Fruit fly (Drosophila melanogaster) whole organism, embryonic: Measurements from ENCODE around the gene CG1801.
A peak's percentile ranks its signal among the peaks of the same experiment; 100 is the strongest.

ENCODE experiments used
- Adf1 ChIP-seq: fragments of 200-800 bp; sonication (Bioruptor generic); IDR thresholded peaks from 2 replicates; pipeline ENCODE4 v1.3.6; 2022; ENCODE audit warnings: missing biosample characterization, missing genetic modification characterization
- BEAF-32 ChIP-seq: fragments of 200-800 bp; sonication (Bioruptor generic); optimal IDR thresholded peaks from 3 replicates; lab custom pipeline; 2017; ENCODE audit warnings: missing biosample characterization, missing genetic modification characterization, mild to moderate bottlenecking, moderate library complexity, missing genetic modification reagents
- Bgb ChIP-seq: fragments of 200-800 bp; sonication (Bioruptor generic); IDR thresholded peaks from 2 replicates; pipeline ENCODE4 v1.3.6; 2022; ENCODE audit warnings: missing biosample characterization, missing genetic modification characterization; ENCODE audit not compliant: partially characterized antibody
- CG10267 ChIP-seq: fragments of 200-800 bp; sonication (Bioruptor generic); optimal IDR thresholded peaks from 2 replicates; lab custom pipeline; 2018; ENCODE audit warnings: missing biosample characterization, mild to moderate bottlenecking, missing genetic modification characterization, moderate library complexity
- CG11085 ChIP-seq: fragments of 200-800 bp; sonication (Bioruptor generic); IDR thresholded peaks from 2 replicates; pipeline ENCODE4 v1.3.6; 2022; ENCODE audit warnings: missing biosample characterization, missing genetic modification characterization
- CG12236 ChIP-seq: fragments of 200-800 bp; sonication (Bioruptor generic); optimal IDR thresholded peaks from 2 replicates; lab custom pipeline; 2016; ENCODE audit warnings: missing biosample characterization, missing genetic modification characterization
- CG12744 ChIP-seq: fragments of 200-800 bp; sonication (Bioruptor generic); optimal IDR thresholded peaks from 2 replicates; lab custom pipeline; 2016; ENCODE audit warnings: missing biosample characterization, missing genetic modification characterization
- CG13287 ChIP-seq: fragments of 200-800 bp; sonication (Bioruptor generic); IDR thresholded peaks from 2 replicates; pipeline ENCODE4 v1.3.6; 2022; ENCODE audit warnings: missing biosample characterization, missing genetic modification characterization; ENCODE audit not compliant: partially characterized antibody
- CG13775 ChIP-seq: fragments of 200-800 bp; sonication (Bioruptor generic); optimal IDR thresholded peaks from 3 replicates; lab custom pipeline; 2017; ENCODE audit warnings: missing biosample characterization, mild to moderate bottlenecking, missing genetic modification characterization
- CG14710 ChIP-seq: fragments of 200-800 bp; sonication (Bioruptor generic); optimal IDR thresholded peaks from 3 replicates; lab custom pipeline; 2019; ENCODE audit warnings: missing biosample characterization, mild to moderate bottlenecking, missing genetic modification characterization, moderate library complexity
- CG15514 ChIP-seq: fragments of 200-800 bp; sonication (Bioruptor generic); optimal IDR thresholded peaks from 3 replicates; lab custom pipeline; 2017; ENCODE audit warnings: missing biosample characterization, missing genetic modification characterization, mild to moderate bottlenecking, moderate library complexity, missing genetic modification reagents
- CG15601 ChIP-seq: fragments of 200-800 bp; sonication (Bioruptor generic); optimal IDR thresholded peaks from 3 replicates; lab custom pipeline; 2019; ENCODE audit warnings: missing biosample characterization, mild to moderate bottlenecking, missing genetic modification characterization, moderate library complexity
- CG30020 ChIP-seq: fragments of 200-800 bp; optimal IDR thresholded peaks from 2 replicates; lab custom pipeline; 2019; ENCODE audit warnings: missing biosample characterization, mild to moderate bottlenecking, missing genetic modification characterization, moderate library complexity
- CG34422 ChIP-seq: fragments of 200-800 bp; sonication (Bioruptor generic); IDR thresholded peaks from 3 replicates; pipeline ENCODE4 v1.3.6; 2022; ENCODE audit warnings: missing biosample characterization, missing genetic modification characterization
- CG3847 ChIP-seq: fragments of 200-800 bp; sonication (Bioruptor generic); IDR thresholded peaks from 2 replicates; pipeline ENCODE4 v1.3.6; 2022; ENCODE audit warnings: missing biosample characterization, missing genetic modification characterization
- CG4617 ChIP-seq: fragments of 200-800 bp; sonication (Bioruptor generic); optimal IDR thresholded peaks from 3 replicates; lab custom pipeline; 2016; ENCODE audit warnings: missing biosample characterization, missing genetic modification characterization, borderline replicate concordance
- CG5180 ChIP-seq: fragments of 200-800 bp; sonication (Bioruptor generic); optimal IDR thresholded peaks from 3 replicates; lab custom pipeline; 2017; ENCODE audit warnings: missing biosample characterization, missing genetic modification characterization, mild to moderate bottlenecking, moderate library complexity, missing genetic modification reagents
- CG7839 ChIP-seq: fragments of 200-800 bp; sonication (Bioruptor generic); optimal IDR thresholded peaks from 3 replicates; lab custom pipeline; 2018; ENCODE audit warnings: missing biosample characterization, mild to moderate bottlenecking, missing genetic modification characterization, moderate library complexity
- CG9437 ChIP-seq: fragments of 200-800 bp; sonication (Bioruptor generic); optimal IDR thresholded peaks from 2 replicates; lab custom pipeline; 2018; ENCODE audit warnings: missing biosample characterization, mild to moderate bottlenecking, missing genetic modification characterization
- CoRest ChIP-seq: fragments of 200-800 bp; sonication (Bioruptor generic); optimal IDR thresholded peaks from 3 replicates; lab custom pipeline; 2018; ENCODE audit warnings: missing biosample characterization, mild to moderate bottlenecking, missing genetic modification characterization, moderate library complexity
- E2f2 ChIP-seq: fragments of 200-800 bp; sonication (Bioruptor generic); IDR thresholded peaks from 2 replicates; pipeline ENCODE4 v1.3.6; 2022; ENCODE audit warnings: missing biosample characterization, missing genetic modification characterization
- Ets97D ChIP-seq: fragments of 200-800 bp; sonication (Bioruptor generic); optimal IDR thresholded peaks from 3 replicates; lab custom pipeline; 2016; ENCODE audit warnings: missing biosample characterization, missing genetic modification characterization
- HLH54F ChIP-seq: fragments of 200-800 bp; sonication (Bioruptor generic); optimal IDR thresholded peaks from 3 replicates; lab custom pipeline; 2016; ENCODE audit warnings: missing biosample characterization, missing genetic modification characterization
- HmgD ChIP-seq: fragments of 200-800 bp; sonication (Bioruptor generic); optimal IDR thresholded peaks from 3 replicates; lab custom pipeline; 2016; ENCODE audit warnings: missing biosample characterization, missing genetic modification characterization
- HmgZ ChIP-seq: fragments of 200-800 bp; sonication (Bioruptor generic); optimal IDR thresholded peaks from 2 replicates; lab custom pipeline; 2018; ENCODE audit warnings: missing biosample characterization, mild to moderate bottlenecking, missing genetic modification characterization
- Jarid2 ChIP-seq: fragments of 200-800 bp; sonication (Bioruptor generic); optimal IDR thresholded peaks from 3 replicates; lab custom pipeline; 2017; ENCODE audit warnings: mild to moderate bottlenecking, missing biosample characterization, missing genetic modification reagents, missing genetic modification characterization
- MBD-R2 ChIP-seq: fragments of 200-800 bp; sonication (Bioruptor generic); IDR thresholded peaks from 2 replicates; pipeline ENCODE4 v1.3.6; 2022; ENCODE audit warnings: missing biosample characterization, missing genetic modification characterization
- Nf-YC ChIP-seq: fragments of 200-800 bp; optimal IDR thresholded peaks from 3 replicates; lab custom pipeline; 2019; ENCODE audit warnings: missing biosample characterization, mild to moderate bottlenecking, missing genetic modification characterization, moderate library complexity
- Pdp1 ChIP-seq, 2 experiments: fragments of 200-800 bp; sonication (Bioruptor generic); optimal IDR thresholded peaks; 3 replicates each; lab custom pipeline; 2016; ENCODE audit warnings: missing biosample characterization in 2 of 2, missing genetic modification characterization in 2 of 2, mild to moderate bottlenecking in 1 of 2, moderate library complexity in 1 of 2
- Scr ChIP-seq: fragments of 200-800 bp; sonication (Bioruptor generic); IDR thresholded peaks from 2 replicates; pipeline ENCODE4 v1.3.6; 2022; ENCODE audit warnings: missing biosample characterization, missing genetic modification characterization; ENCODE audit not compliant: partially characterized antibody
- Sin3A ChIP-seq: fragments of >200 bp; optimal IDR thresholded peaks from 2 replicates; lab custom pipeline; 2018
- Vsx1 ChIP-seq: fragments of 200-800 bp; sonication (Bioruptor generic); optimal IDR thresholded peaks from 2 replicates; lab custom pipeline; 2017; ENCODE audit warnings: missing biosample characterization, mild to moderate bottlenecking, missing genetic modification characterization, missing genetic modification reagents
- al ChIP-seq: fragments of 200-800 bp; sonication (Bioruptor generic); IDR thresholded peaks from 2 replicates; pipeline ENCODE4 v1.3.6; 2022; ENCODE audit warnings: missing biosample characterization, missing genetic modification characterization
- br ChIP-seq: fragments of >200 bp; optimal IDR thresholded peaks from 2 replicates; lab custom pipeline; 2017
- bsh ChIP-seq, 2 experiments: fragments of 200-800 bp; sonication (Bioruptor generic); optimal IDR thresholded peaks; 2 replicates each; lab custom pipeline; 2017 to 2018; ENCODE audit warnings: mild to moderate bottlenecking in 2 of 2, missing biosample characterization in 2 of 2, missing genetic modification characterization in 2 of 2, moderate library complexity in 1 of 2
- crol ChIP-seq: fragments of 200-800 bp; sonication (Bioruptor generic); IDR thresholded peaks from 2 replicates; pipeline ENCODE4 v1.3.6; 2022; ENCODE audit warnings: missing biosample characterization, missing genetic modification characterization
- fd64A ChIP-seq: fragments of 200-800 bp; sonication (Bioruptor generic); optimal IDR thresholded peaks from 3 replicates; lab custom pipeline; 2018; ENCODE audit warnings: missing biosample characterization, mild to moderate bottlenecking, missing genetic modification characterization
- insv ChIP-seq, 2 experiments: fragments of 200-800 bp; sonication (Bioruptor generic); optimal IDR thresholded peaks; 3 replicates each; lab custom pipeline; 2016 to 2018; ENCODE audit warnings: missing biosample characterization in 2 of 2, missing genetic modification characterization in 2 of 2
- nom ChIP-seq: fragments of 200-800 bp; sonication (Bioruptor generic); optimal IDR thresholded peaks from 2 replicates; lab custom pipeline; 2017; ENCODE audit warnings: missing biosample characterization, missing genetic modification characterization, mild to moderate bottlenecking, moderate library complexity, missing genetic modification reagents
- phol ChIP-seq: fragments of 200-800 bp; sonication (Bioruptor generic); optimal IDR thresholded peaks from 3 replicates; lab custom pipeline; 2018; ENCODE audit warnings: missing biosample characterization, mild to moderate bottlenecking, missing genetic modification characterization, moderate library complexity
- pzg ChIP-seq: fragments of 200-800 bp; sonication (Bioruptor generic); optimal IDR thresholded peaks from 3 replicates; lab custom pipeline; 2018; ENCODE audit warnings: missing biosample characterization, mild to moderate bottlenecking, missing genetic modification characterization, moderate library complexity
- sens ChIP-seq: fragments of 200-800 bp; sonication (Bioruptor generic); peaks from one replicate; lab custom pipeline; 2016; ENCODE audit warnings: missing biosample characterization, missing genetic modification characterization
- sim ChIP-seq: fragments of 200-800 bp; sonication (Bioruptor generic); IDR thresholded peaks from 2 replicates; pipeline ENCODE4 v1.3.6; 2022; ENCODE audit warnings: missing biosample characterization, missing genetic modification characterization
- so ChIP-seq: fragments of 200-800 bp; sonication (Bioruptor generic); IDR thresholded peaks from 3 replicates; pipeline ENCODE4 v1.3.6; 2022; ENCODE audit warnings: missing biosample characterization, missing genetic modification characterization
- ssp ChIP-seq: fragments of 200-800 bp; sonication (Bioruptor generic); IDR thresholded peaks from 2 replicates; pipeline ENCODE4 v1.3.6; 2022; ENCODE audit warnings: missing biosample characterization, missing genetic modification characterization
- stwl ChIP-seq: fragments of 200-800 bp; sonication (Bioruptor generic); optimal IDR thresholded peaks from 3 replicates; lab custom pipeline; 2018; ENCODE audit warnings: missing biosample characterization, mild to moderate bottlenecking, missing genetic modification characterization, moderate library complexity
- trem ChIP-seq: fragments of 200-800 bp; optimal IDR thresholded peaks from 3 replicates; lab custom pipeline; 2019; ENCODE audit warnings: missing biosample characterization, mild to moderate bottlenecking, missing genetic modification characterization, moderate library complexity
- zf30C ChIP-seq: fragments of 200-800 bp; sonication (Bioruptor generic); optimal IDR thresholded peaks from 3 replicates; lab custom pipeline; 2018; ENCODE audit warnings: missing biosample characterization, mild to moderate bottlenecking, missing genetic modification characterization

The CG1801 gene

dm6 chrX:21357810-21358671 lies 40.7 kb upstream of the CG1801 start, which contains the start of gene Septin1 (continued):
- no peak for TF ChIP-seq zf30C (GFP tag; lab: Kevin White, UChicago)
- no peak for TF ChIP-seq sim
- peak; percentile 14 for TF ChIP-seq Sin3A (lab: Kevin White, UChicago)
- TF ChIP-seq Jarid2 (GFP tag; lab: Kevin White, UChicago), result peak; percentile 66
- TF ChIP-seq stwl, result peak; percentile 28
- TF ChIP-seq crol, result 0 out of 2 replicates have a peak, but pooled peaks have one; percentile 35
- TF ChIP-seq CG3847 (GFP tag; lab: Robert Waterston, UW), result peak; percentile 43
- TF ChIP-seq fd64A (GFP tag; lab: Kevin White, UChicago), result no peak
- TF ChIP-seq CG13775, result no peak
- 0 out of 2 replicates have a peak, but pooled peaks have one; percentile 40 for TF ChIP-seq Bgb
- TF ChIP-seq Ets97D (GFP tag; lab: Kevin White, UChicago), result peak; percentile 4
- TF ChIP-seq sens (GFP tag; lab: Kevin White, UChicago), result peak; percentile 50
- no peak for TF ChIP-seq al (GFP tag; lab: Robert Waterston, UW)
- TF ChIP-seq so, result no peak
- peak in 1 of 2 experiments; percentile 4 for TF ChIP-seq bsh (GFP tag; optimal IDR thresholded peaks at IDR 0.05; lab: Kevin White, UChicago)
- TF ChIP-seq CG34422 (GFP tag; lab: Robert Waterston, UW), result peak; percentile 22; the same call in 1 of the 3 replicates
- TF ChIP-seq CG15601, result peak; percentile 47
- peak; percentile 10 for TF ChIP-seq Nf-YC (tag; lab: Kevin White, UChicago)
- peak in 1 of 2 experiments; percentile 42 for TF ChIP-seq insv (GFP tag; optimal IDR thresholded peaks at IDR 0.05; lab: Kevin White, UChicago)
- TF ChIP-seq HmgD (GFP tag; lab: Kevin White, UChicago), result no peak
- TF ChIP-seq Scr, result no peak
- no peak for TF ChIP-seq CG7839 (tag; lab: Kevin White, UChicago)
- TF ChIP-seq CG30020 (tag; lab: Kevin White, UChicago), result peak; percentile 8
- TF ChIP-seq br (lab: Kevin White, UChicago), result no peak
- peak; percentile 63 for TF ChIP-seq trem
- no peak for TF ChIP-seq CG5180 (GFP tag; lab: Kevin White, UChicago)
- TF ChIP-seq CG12744 (GFP tag; lab: Kevin White, UChicago), result no peak
- TF ChIP-seq ssp (GFP tag; lab: Robert Waterston, UW), result no peak
- TF ChIP-seq CG11085, result no peak
- peak; percentile 43 for TF ChIP-seq CG10267 (tag; lab: Kevin White, UChicago)
- peak in 1 of 2 experiments; percentile 18 for TF ChIP-seq Pdp1 (GFP tag; optimal IDR thresholded peaks at IDR 0.05; lab: Kevin White, UChicago)
- peak; percentile 40 for TF ChIP-seq BEAF-32 (GFP tag; lab: Kevin White, UChicago)
- TF ChIP-seq HLH54F (GFP tag; lab: Kevin White, UChicago), result no peak
- peak; percentile 16 for TF ChIP-seq CoRest
- peak; percentile 52 for TF ChIP-seq CG4617 (GFP tag; lab: Kevin White, UChicago)
- TF ChIP-seq CG14710 (tag; lab: Kevin White, UChicago), result peak; percentile 57
- peak; percentile 77 for TF ChIP-seq pzg (GFP tag; lab: Kevin White, UChicago)
- peak; percentile 47; the same call in 1 of the 2 replicates for TF ChIP-seq MBD-R2 (GFP tag; lab: Robert Waterston, UW)
- peak; percentile 56 for TF ChIP-seq nom (GFP tag; lab: Kevin White, UChicago)
- no peak for TF ChIP-seq CG12236
- TF ChIP-seq HmgZ (tag; lab: Kevin White, UChicago), result no peak
- TF ChIP-seq CG15514, result peak; percentile 64
- TF ChIP-seq phol (tag; lab: Kevin White, UChicago), result peak; percentile 48
- peak; percentile 83 for TF ChIP-seq E2f2
- TF ChIP-seq CG9437 (GFP tag; lab: Kevin White, UChicago), result peak; percentile 46
- TF ChIP-seq Vsx1, result no peak
- TF ChIP-seq CG13287 (GFP tag; lab: Robert Waterston, UW), result peak; percentile 31; the same call in 1 of the 2 replicates
- no peak for TF ChIP-seq Adf1 (GFP tag; lab: Robert Waterston, UW)
